Worm (Caenorhabditis elegans): ENCODE results near the gene pef-1.

ce11 chrIII:869869-870268 lies 56.2 kb downstream of the pef-1 start, which contains the start of gene T24C4.2:
- no peak for TF ChIP-seq pqm-1 (tag; optimal IDR thresholded peaks at IDR 0.05)
- TF ChIP-seq ama-1 (optimal IDR thresholded peaks at IDR 0.05): no peak
- no peak for TF ChIP-seq nhr-232 (tag; optimal IDR thresholded peaks at IDR 0.05)
- TF ChIP-seq lin-11 (tag; optimal IDR thresholded peaks at IDR 0.05): no peak
- no peak for TF ChIP-seq fkh-10 (GFP tag; optimal IDR thresholded peaks at IDR 0.05)
- TF ChIP-seq K09A11.1 (tag; optimal IDR thresholded peaks at IDR 0.05; ENCODE audit: insufficient read depth): no peak
- no peak for TF ChIP-seq dmd-4 (tag; optimal IDR thresholded peaks at IDR 0.05; ENCODE audit: borderline replicate concordance)

Measured in whole organism, late embryonic.